Worm (Caenorhabditis elegans): ENCODE data around the gene K08H2.4.

The K08H2.4 gene

ce11 chrX:13267230-13267629 is 28.9 kb downstream of the K08H2.4 start, which contains the start of gene cyp-14A1:
TSS of gene cyp-14A1 (minus strand) at chrX:13267355.
- TF ChIP-seq tbx-37 (GFP tag; conservative IDR thresholded peaks at IDR 0.05), result no peak
- no peak for TF ChIP-seq hmbx-1 (tag; optimal IDR thresholded peaks at IDR 0.05)
- no peak for TF ChIP-seq sea-1 (GFP tag; conservative IDR thresholded peaks at IDR 0.05)
- TF ChIP-seq tbx-11 (GFP tag; IDR thresholded peaks at IDR 0.05), result no peak
- no peak for TF ChIP-seq ceh-36 (tag; optimal IDR thresholded peaks at IDR 0.05)
- TF ChIP-seq ama-1 (optimal IDR thresholded peaks at IDR 0.05), result no peak
- no peak for TF ChIP-seq F13C5.2 (tag; optimal IDR thresholded peaks at IDR 0.05)
- no peak for TF ChIP-seq tra-4 (tag; optimal IDR thresholded peaks at IDR 0.05)
- TF ChIP-seq hnd-1 (tag; optimal IDR thresholded peaks at IDR 0.05), result no peak
- TF ChIP-seq B0310.2 (tag; optimal IDR thresholded peaks at IDR 0.05), result no peak
- TF ChIP-seq ceh-13 (GFP tag; optimal IDR thresholded peaks at IDR 0.05), result no peak
- TF ChIP-seq scrt-1 (GFP tag; IDR thresholded peaks at IDR 0.05), result no peak
- no peak for TF ChIP-seq flt-1 (GFP tag; IDR thresholded peaks at IDR 0.05)
- TF ChIP-seq pes-1 (GFP tag; IDR thresholded peaks at IDR 0.05), result no peak
- no peak for TF ChIP-seq aly-1 (tag; optimal IDR thresholded peaks at IDR 0.05)
- TF ChIP-seq hmg-4 (GFP tag; optimal IDR thresholded peaks at IDR 0.05), result no peak
- TF ChIP-seq ets-7 (tag; optimal IDR thresholded peaks at IDR 0.05), result no peak

- no peak for TF ChIP-seq aly-1 (tag; optimal IDR thresholded peaks at IDR 0.05)
- TF ChIP-seq ceh-13 (GFP tag; optimal IDR thresholded peaks at IDR 0.05), result no peak
Measured at ce11 chrX:13269586-13269985, 31.3 kb downstream of the K08H2.4 start, which contains the start of gene cyp-14A2. TSS of gene cyp-14A2 (minus strand) at chrX:13269686.

ce11 chrX:13274102-13274501 is 35.8 kb downstream of the K08H2.4 start, which contains the start of gene cyp-14A3:
TSS of gene cyp-14A3 (minus strand) at chrX:13274202.
- TF ChIP-seq tra-4 (tag; optimal IDR thresholded peaks at IDR 0.05), result no peak

ce11 chrX:13278876-13279275 is 40.6 kb downstream of the K08H2.4 start, which contains the start of gene phf-33:
TSS of gene phf-33 (minus strand) at chrX:13278976.
- TF ChIP-seq flt-1 (GFP tag; IDR thresholded peaks at IDR 0.05) (no peak), F13C5.2 (tag; optimal IDR thresholded peaks at IDR 0.05) (no peak), ets-7 (tag; optimal IDR thresholded peaks at IDR 0.05) (no peak), pes-1 (GFP tag; IDR thresholded peaks at IDR 0.05) (no peak), ceh-36 (tag; optimal IDR thresholded peaks at IDR 0.05) (no peak), hmbx-1 (tag; optimal IDR thresholded peaks at IDR 0.05) (no peak), tbx-37 (GFP tag; conservative IDR thresholded peaks at IDR 0.05) (no peak), tbx-11 (GFP tag; IDR thresholded peaks at IDR 0.05) (no peak)

- TF ChIP-seq F13C5.2 (tag; optimal IDR thresholded peaks at IDR 0.05), result no peak
- TF ChIP-seq aly-1 (tag; optimal IDR thresholded peaks at IDR 0.05), result no peak
Measured at ce11 chrX:13283462-13283861, 45.2 kb downstream of the K08H2.4 start.

ce11 chrX:13284091-13284490 is 45.8 kb downstream of the K08H2.4 start, which contains the start of gene cyp-14A4:
TSS of gene cyp-14A4 (minus strand) at chrX:13284197.
- TF ChIP-seq aly-1 (tag; optimal IDR thresholded peaks at IDR 0.05), result no peak
- no peak for TF ChIP-seq tbx-37 (GFP tag; conservative IDR thresholded peaks at IDR 0.05)
- TF ChIP-seq ceh-13 (GFP tag; optimal IDR thresholded peaks at IDR 0.05), result no peak
- no peak for TF ChIP-seq scrt-1 (GFP tag; IDR thresholded peaks at IDR 0.05)
- no peak for TF ChIP-seq hnd-1 (tag; optimal IDR thresholded peaks at IDR 0.05)
- TF ChIP-seq hmg-4 (GFP tag; optimal IDR thresholded peaks at IDR 0.05), result no peak
- no peak for TF ChIP-seq ceh-36 (tag; optimal IDR thresholded peaks at IDR 0.05)
- no peak for TF ChIP-seq pes-1 (GFP tag; IDR thresholded peaks at IDR 0.05)
- TF ChIP-seq flt-1 (GFP tag; IDR thresholded peaks at IDR 0.05), result no peak
- no peak for TF ChIP-seq ama-1 (optimal IDR thresholded peaks at IDR 0.05)
- no peak for TF ChIP-seq tbx-11 (GFP tag; IDR thresholded peaks at IDR 0.05)
- no peak for TF ChIP-seq ets-7 (tag; optimal IDR thresholded peaks at IDR 0.05)
- TF ChIP-seq F13C5.2 (tag; optimal IDR thresholded peaks at IDR 0.05), result no peak

ce11 chrX:13284618-13285017 is 46.3 kb downstream of the K08H2.4 start:
- TF ChIP-seq ceh-13 (GFP tag; optimal IDR thresholded peaks at IDR 0.05), result no peak
- TF ChIP-seq sea-1 (GFP tag; conservative IDR thresholded peaks at IDR 0.05), result no peak
- no peak for TF ChIP-seq ets-7 (tag; optimal IDR thresholded peaks at IDR 0.05)
- no peak for TF ChIP-seq tbx-37 (GFP tag; conservative IDR thresholded peaks at IDR 0.05)
- TF ChIP-seq hmg-4 (GFP tag; optimal IDR thresholded peaks at IDR 0.05), result no peak
- no peak for TF ChIP-seq tra-4 (tag; optimal IDR thresholded peaks at IDR 0.05)
- no peak for TF ChIP-seq ama-1 (optimal IDR thresholded peaks at IDR 0.05)
- no peak for TF ChIP-seq F13C5.2 (tag; optimal IDR thresholded peaks at IDR 0.05)
- no peak for TF ChIP-seq pes-1 (GFP tag; IDR thresholded peaks at IDR 0.05)
- TF ChIP-seq B0310.2 (tag; optimal IDR thresholded peaks at IDR 0.05), result no peak
- no peak for TF ChIP-seq tbx-11 (GFP tag; IDR thresholded peaks at IDR 0.05)
- no peak for TF ChIP-seq flt-1 (GFP tag; IDR thresholded peaks at IDR 0.05)
- TF ChIP-seq hnd-1 (tag; optimal IDR thresholded peaks at IDR 0.05), result no peak
- TF ChIP-seq aly-1 (tag; optimal IDR thresholded peaks at IDR 0.05), result no peak

ce11 chrX:13286533-13286932 is 48.2 kb downstream of the K08H2.4 start, which contains the start of gene R04D3.2:
TSS of gene R04D3.2 (minus strand) at chrX:13286633.
- TF ChIP-seq aly-1 (tag; optimal IDR thresholded peaks at IDR 0.05) (no peak), ets-7 (tag; optimal IDR thresholded peaks at IDR 0.05) (no peak), pes-1 (GFP tag; IDR thresholded peaks at IDR 0.05) (no peak), hmbx-1 (tag; optimal IDR thresholded peaks at IDR 0.05) (no peak), tbx-37 (GFP tag; conservative IDR thresholded peaks at IDR 0.05) (no peak), hmg-4 (GFP tag; optimal IDR thresholded peaks at IDR 0.05) (no peak), ama-1 (optimal IDR thresholded peaks at IDR 0.05) (no peak), hnd-1 (tag; optimal IDR thresholded peaks at IDR 0.05) (no peak), tbx-11 (GFP tag; IDR thresholded peaks at IDR 0.05) (no peak), ceh-36 (tag; optimal IDR thresholded peaks at IDR 0.05) (no peak), tra-4 (tag; optimal IDR thresholded peaks at IDR 0.05) (no peak)
